Worm (Caenorhabditis elegans): ENCODE measurements around the gene kup-1.

The kup-1 gene

ce11 chrV:12038783-12039182, 1.9 kb downstream of the kup-1 start (continued):
- peak; percentile 12 for TF ChIP-seq unc-55 (GFP tag; optimal IDR thresholded peaks at IDR 0.05)
- TF ChIP-seq Y55F3AM.14 (GFP tag; optimal IDR thresholded peaks at IDR 0.05) = no peak
- TF ChIP-seq crh-2 (tag; optimal IDR thresholded peaks at IDR 0.05) = no peak
- no peak for TF ChIP-seq snpc-4 (tag; optimal IDR thresholded peaks at IDR 0.05)
- no peak for TF ChIP-seq ztf-1 (GFP tag; conservative IDR thresholded peaks at IDR 0.05)
- no peak for TF ChIP-seq mbf-1 (tag; optimal IDR thresholded peaks at IDR 0.05)

ce11 chrV:12038317-12038716, 2.4 kb downstream of the kup-1 start:
- TF ChIP-seq peb-1 (tag; optimal IDR thresholded peaks at IDR 0.05) (no peak), mbf-1 (tag; optimal IDR thresholded peaks at IDR 0.05) (no peak), Y55F3AM.14 (GFP tag; optimal IDR thresholded peaks at IDR 0.05) (peak; percentile 2), snpc-4 (tag; optimal IDR thresholded peaks at IDR 0.05) (no peak), unc-55 (GFP tag; optimal IDR thresholded peaks at IDR 0.05) (peak; percentile 59), elt-3 (tag; optimal IDR thresholded peaks at IDR 0.05) (no peak), nhr-129 (tag; optimal IDR thresholded peaks at IDR 0.05) (peak; percentile 11), nhr-21 (tag; optimal IDR thresholded peaks at IDR 0.05) (no peak), ztf-1 (GFP tag; conservative IDR thresholded peaks at IDR 0.05) (no peak), lin-39 (tag; optimal IDR thresholded peaks at IDR 0.05) (no peak), lsy-2 (tag; optimal IDR thresholded peaks at IDR 0.05) (no peak), aly-2 (tag; optimal IDR thresholded peaks at IDR 0.05) (no peak), sma-9 (GFP tag; optimal IDR thresholded peaks at IDR 0.05) (no peak), sma-9 (tag; optimal IDR thresholded peaks at IDR 0.05) (no peak)

- TF ChIP-seq ztf-1 (GFP tag; conservative IDR thresholded peaks at IDR 0.05) (no peak), ztf-4 (tag; optimal IDR thresholded peaks at IDR 0.05) (peak; percentile 4)
Observed at ce11 chrV:12037889-12038288, 2.8 kb downstream of the kup-1 start.

ce11 chrV:12036129-12036528, 4.5 kb downstream of the kup-1 start:
- no peak for TF ChIP-seq egl-27 (tag; optimal IDR thresholded peaks at IDR 0.05)
- TF ChIP-seq crh-2 (tag; optimal IDR thresholded peaks at IDR 0.05) = no peak
- TF ChIP-seq ztf-1 (GFP tag; conservative IDR thresholded peaks at IDR 0.05) = no peak
- TF ChIP-seq ceh-82 (tag; optimal IDR thresholded peaks at IDR 0.05) = no peak
- TF ChIP-seq nhr-11 (tag; optimal IDR thresholded peaks at IDR 0.05) = no peak
- TF ChIP-seq lsy-2 (tag; optimal IDR thresholded peaks at IDR 0.05) = no peak
- TF ChIP-seq F13H6.1 (tag; optimal IDR thresholded peaks at IDR 0.05) = no peak
- no peak for TF ChIP-seq fos-1 (tag; optimal IDR thresholded peaks at IDR 0.05)
- TF ChIP-seq dmd-4 (tag; optimal IDR thresholded peaks at IDR 0.05) = no peak
- TF ChIP-seq mdl-1 (tag; optimal IDR thresholded peaks at IDR 0.05) = no peak
- TF ChIP-seq gmeb-1 (tag; optimal IDR thresholded peaks at IDR 0.05) = no peak
- TF ChIP-seq nhr-237 (tag; optimal IDR thresholded peaks at IDR 0.05) = no peak
- no peak for TF ChIP-seq ztf-11 (tag; optimal IDR thresholded peaks at IDR 0.05)
- no peak for TF ChIP-seq mbf-1 (tag; optimal IDR thresholded peaks at IDR 0.05)
- TF ChIP-seq sem-4 (tag; optimal IDR thresholded peaks at IDR 0.05) = no peak
- no peak for TF ChIP-seq sma-9 (GFP tag; optimal IDR thresholded peaks at IDR 0.05)
- no peak for TF ChIP-seq sma-9 (tag; optimal IDR thresholded peaks at IDR 0.05)
- no peak for TF ChIP-seq ama-1 (optimal IDR thresholded peaks at IDR 0.05)
- TF ChIP-seq unc-62 (GFP tag; optimal IDR thresholded peaks at IDR 0.05) = no peak
- TF ChIP-seq nhr-129 (tag; optimal IDR thresholded peaks at IDR 0.05) = no peak

DNA sequence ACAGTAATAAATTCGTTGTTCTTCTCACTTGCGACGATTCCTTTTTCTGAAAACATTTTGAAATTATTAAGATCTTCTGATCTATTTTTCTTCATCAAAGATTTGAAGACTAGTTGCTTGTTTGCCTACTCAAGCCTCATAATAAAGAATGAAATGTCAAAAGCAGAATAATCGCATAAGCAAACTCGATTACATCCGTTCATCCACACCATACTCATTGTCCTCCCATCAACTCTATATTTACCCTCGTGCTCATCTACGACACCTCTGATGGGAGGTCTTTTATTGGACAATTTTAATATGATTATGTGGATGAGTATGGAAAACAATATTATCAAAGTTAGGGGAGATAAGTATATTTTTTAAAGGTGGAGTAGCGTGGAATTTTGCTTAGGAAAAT, 6.8 kb downstream of the kup-1 start:
- no peak for TF ChIP-seq skn-1 (tag; optimal IDR thresholded peaks at IDR 0.05)
- no peak for TF ChIP-seq egl-27 (tag; optimal IDR thresholded peaks at IDR 0.05)
- TF ChIP-seq ztf-4 (tag; optimal IDR thresholded peaks at IDR 0.05) = no peak
- no peak for TF ChIP-seq sma-3 (GFP tag; optimal IDR thresholded peaks at IDR 0.05)
- TF ChIP-seq nhr-10 (tag; optimal IDR thresholded peaks at IDR 0.05) = no peak
- TF ChIP-seq nhr-25 (tag; optimal IDR thresholded peaks at IDR 0.05) = no peak
- no peak for TF ChIP-seq crh-2 (tag; optimal IDR thresholded peaks at IDR 0.05)

ce11 chrV:12032060-12032459, 8.6 kb downstream of the kup-1 start, which contains the start of gene pkc-1:
TSS of gene pkc-1 (minus strand) at chrV:12032160.
- TF ChIP-seq skn-1 (tag; optimal IDR thresholded peaks at IDR 0.05) (no peak), unc-62 (GFP tag; optimal IDR thresholded peaks at IDR 0.05) (no peak), nhr-6 (tag; optimal IDR thresholded peaks at IDR 0.05) (no peak), mdl-1 (tag; optimal IDR thresholded peaks at IDR 0.05) (no peak), lin-39 (tag; optimal IDR thresholded peaks at IDR 0.05) (no peak), fos-1 (tag; optimal IDR thresholded peaks at IDR 0.05) (no peak), dmd-4 (tag; optimal IDR thresholded peaks at IDR 0.05) (no peak), nhr-23 (tag; optimal IDR thresholded peaks at IDR 0.05) (no peak), lin-13 (GFP tag; optimal IDR thresholded peaks at IDR 0.05) (no peak), ztf-1 (GFP tag; conservative IDR thresholded peaks at IDR 0.05) (no peak), crh-2 (tag; optimal IDR thresholded peaks at IDR 0.05) (no peak), snpc-4 (tag; optimal IDR thresholded peaks at IDR 0.05) (no peak), sma-3 (GFP tag; optimal IDR thresholded peaks at IDR 0.05) (no peak), aly-2 (tag; optimal IDR thresholded peaks at IDR 0.05) (no peak), nhr-21 (tag; optimal IDR thresholded peaks at IDR 0.05) (no peak), egl-27 (tag; optimal IDR thresholded peaks at IDR 0.05) (no peak), unc-55 (GFP tag; optimal IDR thresholded peaks at IDR 0.05) (no peak), blmp-1 (tag; optimal IDR thresholded peaks at IDR 0.05; ENCODE audit: insufficient read depth) (no peak)

Measured in whole organism, L2 larva.